Fruit fly (Drosophila melanogaster) Kc167 (cell line): ENCODE measurements around the gene senju.

ENCODE experiments used
- Myc ChIP-seq: fragments of >200 bp; optimal IDR thresholded peaks from 2 replicates; lab custom pipeline; 2017; ENCODE audit warnings: missing external identifiers
- Sin3A ChIP-seq: fragments of >200 bp; optimal IDR thresholded peaks from 2 replicates; lab custom pipeline; 2018; ENCODE audit warnings: missing external identifiers
- h ChIP-seq: fragments of >200 bp; optimal IDR thresholded peaks from 3 replicates; lab custom pipeline; 2018; ENCODE audit warnings: missing external identifiers
- insv ChIP-seq: fragments of >200 bp; optimal IDR thresholded peaks from 3 replicates; lab custom pipeline; 2018; ENCODE audit warnings: missing external identifiers
- psq ChIP-seq: fragments of >200 bp; optimal IDR thresholded peaks from 2 replicates; lab custom pipeline; 2017; ENCODE audit warnings: missing external identifiers
- ttk ChIP-seq: sonication (Bioruptor generic); optimal IDR thresholded peaks from 2 replicates; lab custom pipeline; 2017; ENCODE audit warnings: missing external identifiers

The senju gene

DNA sequence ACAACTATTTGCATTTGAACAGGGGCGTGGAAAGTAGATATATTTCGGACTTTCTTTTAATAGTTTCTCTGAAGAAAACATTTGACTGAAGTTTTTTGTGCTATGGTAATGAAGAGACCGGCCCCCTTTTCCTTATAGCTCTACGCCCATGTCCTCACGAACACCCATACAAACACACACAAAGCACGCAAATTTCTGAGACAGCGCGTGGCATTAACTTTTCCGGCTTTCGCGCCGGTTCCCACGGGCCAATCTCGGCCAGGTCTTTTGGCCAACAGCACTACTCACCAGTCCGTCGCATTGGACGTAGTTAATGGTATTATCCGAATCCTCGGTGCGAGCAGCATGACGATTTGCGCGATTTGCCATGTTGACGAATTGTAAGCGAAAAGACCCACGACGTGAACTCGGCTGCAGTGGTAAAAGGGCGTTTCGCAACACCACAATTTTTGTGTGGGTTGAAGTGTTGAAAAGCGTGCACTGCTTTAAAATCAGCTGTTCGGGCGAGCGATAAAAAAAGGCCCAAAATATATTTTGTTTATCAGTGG, at the start of gene senju:
Gene senju, plus strand, starts transcription at position 477 of the 548 bp plus-strand sequence.
- no peak for TF ChIP-seq h (lab: Kevin White, UChicago)
- TF ChIP-seq ttk (lab: Kevin White, UChicago) = no peak
- no peak for TF ChIP-seq insv (lab: Kevin White, UChicago)
- TF ChIP-seq Sin3A (lab: Kevin White, UChicago) = no peak
- TF ChIP-seq Myc = no peak
- no peak for TF ChIP-seq psq (lab: Kevin White, UChicago)

DNA sequence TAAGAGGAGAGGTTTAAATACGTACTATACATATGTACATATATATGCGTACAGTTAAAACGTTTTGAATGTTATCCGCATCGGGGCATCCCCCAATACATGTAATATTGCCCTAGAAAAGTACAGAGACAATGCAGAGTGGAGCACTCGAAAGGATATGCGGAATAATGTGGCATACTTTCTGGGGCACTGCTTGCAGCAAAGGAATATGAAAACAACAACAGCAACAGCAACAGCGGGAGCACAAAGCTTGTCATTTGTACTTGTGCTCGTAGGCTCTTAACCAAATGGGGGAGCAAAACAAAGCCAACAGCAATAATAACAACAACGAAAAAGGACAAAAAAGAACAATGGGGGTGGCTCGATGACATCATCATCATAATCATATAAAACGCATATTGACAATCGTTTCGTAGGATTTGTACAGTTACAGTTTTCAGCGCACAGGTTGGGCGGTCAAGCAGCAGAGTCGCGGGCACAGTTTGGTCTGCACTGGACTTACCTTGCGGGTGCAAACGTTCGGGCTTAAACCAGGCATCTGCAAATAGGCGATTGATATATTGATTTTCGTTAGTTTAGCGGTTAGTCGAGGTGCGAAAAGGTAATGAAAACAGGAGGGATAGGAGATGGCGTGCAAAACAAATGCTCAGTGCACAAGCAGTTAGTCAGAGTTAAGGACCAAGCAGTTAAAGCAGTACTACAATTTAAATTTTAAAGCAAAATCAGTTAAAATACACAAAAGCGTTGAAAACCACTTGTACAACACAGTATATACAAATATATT, 48.8 kb upstream of the senju start:
- TF ChIP-seq psq (lab: Kevin White, UChicago) (no peak), h (lab: Kevin White, UChicago) (no peak), insv (lab: Kevin White, UChicago) (no peak), ttk (lab: Kevin White, UChicago) (no peak), Myc (no peak), Sin3A (lab: Kevin White, UChicago) (no peak)

DNA sequence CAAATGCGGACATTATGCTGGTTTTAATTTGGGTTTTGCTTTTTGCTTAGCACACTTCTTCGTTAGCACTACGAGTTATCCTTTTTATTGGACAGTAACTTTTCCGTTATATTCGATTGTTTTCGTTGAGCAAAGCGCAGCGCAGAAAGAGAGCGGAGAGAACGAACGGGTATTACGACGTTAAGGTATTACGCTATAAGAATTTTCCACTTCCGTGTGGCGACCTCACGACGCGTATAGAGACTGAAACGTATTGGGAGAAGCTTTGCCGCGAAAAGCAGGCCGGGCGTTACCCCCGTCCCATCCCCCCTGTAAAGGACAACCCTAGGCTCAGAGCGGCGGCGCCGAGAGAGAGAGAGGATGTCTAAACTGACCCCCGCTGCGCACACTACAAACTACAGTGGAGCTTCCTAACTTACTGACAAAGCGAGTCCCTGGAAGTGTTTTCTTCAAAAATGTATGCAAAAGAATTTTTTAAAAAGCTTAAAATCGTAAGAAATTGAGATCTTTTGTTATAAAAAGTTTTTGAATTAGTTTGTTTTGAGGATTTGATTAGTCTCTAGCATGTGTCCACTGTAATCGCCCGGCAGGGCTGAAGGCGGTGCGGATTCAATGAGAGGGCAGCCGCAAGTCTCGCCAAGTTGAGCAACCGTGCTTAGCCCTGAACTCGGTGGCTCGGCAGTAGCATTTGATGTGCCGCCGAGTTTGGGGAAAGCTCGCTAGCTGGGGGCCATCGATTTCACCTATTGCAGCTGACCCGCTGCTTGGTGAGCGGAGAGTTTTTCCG, 47.8 kb upstream of the senju start:
- no peak for TF ChIP-seq Sin3A (lab: Kevin White, UChicago)
- no peak for TF ChIP-seq insv (lab: Kevin White, UChicago)
- TF ChIP-seq h (lab: Kevin White, UChicago) = no peak
- TF ChIP-seq psq (lab: Kevin White, UChicago) = no peak
- TF ChIP-seq Myc = no peak
- TF ChIP-seq ttk (lab: Kevin White, UChicago) = no peak

DNA sequence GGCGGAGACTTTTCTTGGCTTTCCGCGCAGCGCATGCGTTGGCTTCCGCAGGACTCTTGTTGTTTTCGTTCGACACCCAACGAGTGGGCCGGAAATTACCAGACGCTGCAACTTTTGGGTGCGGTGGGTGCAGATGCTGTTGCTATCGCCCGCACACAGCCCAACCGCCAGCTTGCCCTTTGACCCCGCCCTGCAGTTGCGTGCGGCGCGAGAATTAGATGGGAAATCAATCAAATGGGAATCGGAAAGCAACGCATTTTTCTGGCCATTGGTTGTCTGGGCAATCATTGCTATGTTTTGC, 47.2 kb upstream of the senju start:
- TF ChIP-seq h (lab: Kevin White, UChicago) = no peak
- TF ChIP-seq insv (lab: Kevin White, UChicago) = no peak
- no peak for TF ChIP-seq ttk (lab: Kevin White, UChicago)
- no peak for TF ChIP-seq psq (lab: Kevin White, UChicago)
- TF ChIP-seq Sin3A (lab: Kevin White, UChicago) = no peak
- no peak for TF ChIP-seq Myc

DNA sequence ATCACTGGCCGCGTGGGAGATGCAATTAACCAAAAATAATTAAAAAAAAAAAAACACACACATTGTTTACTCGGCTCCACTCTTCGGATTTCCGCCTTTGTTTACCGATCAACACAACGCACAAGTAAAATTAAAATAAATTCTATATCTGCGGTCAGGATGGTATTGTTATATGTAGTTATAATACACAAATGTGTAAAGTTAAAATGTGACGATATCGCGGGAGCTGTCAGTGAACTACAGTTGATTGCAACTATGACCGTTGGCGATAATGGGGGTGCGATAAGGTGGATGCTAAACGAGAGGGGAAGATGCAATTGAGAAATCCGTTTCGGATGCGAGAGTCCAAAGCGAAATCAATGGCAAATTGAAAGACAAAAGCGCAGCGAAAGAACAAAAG, 46.3 kb upstream of the senju start:
- TF ChIP-seq insv (lab: Kevin White, UChicago) (no peak), Sin3A (lab: Kevin White, UChicago) (no peak)

DNA sequence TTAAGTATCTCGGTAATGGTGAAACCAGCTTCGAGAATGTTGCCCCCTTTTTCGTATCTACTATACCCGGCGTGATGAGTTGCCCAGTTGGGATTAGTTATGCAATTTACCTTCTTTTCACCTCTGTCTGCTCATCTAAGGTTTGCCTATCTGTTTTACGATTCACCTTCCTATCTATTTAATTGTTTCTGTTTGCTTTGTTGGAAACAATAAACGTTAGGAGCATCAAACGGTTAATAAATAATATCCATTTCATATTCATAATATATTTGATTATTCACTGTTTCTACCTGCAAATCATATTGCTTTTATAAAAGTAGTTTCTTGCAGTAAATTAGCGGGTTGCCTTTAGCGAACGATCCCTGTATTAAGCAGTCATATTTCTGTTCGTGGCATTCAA, 45.4 kb upstream of the senju start:
- no peak for TF ChIP-seq ttk (lab: Kevin White, UChicago)
- TF ChIP-seq insv (lab: Kevin White, UChicago) = no peak
- TF ChIP-seq psq (lab: Kevin White, UChicago) = no peak
- TF ChIP-seq Sin3A (lab: Kevin White, UChicago) = no peak
- no peak for TF ChIP-seq h (lab: Kevin White, UChicago)
- no peak for TF ChIP-seq Myc

DNA sequence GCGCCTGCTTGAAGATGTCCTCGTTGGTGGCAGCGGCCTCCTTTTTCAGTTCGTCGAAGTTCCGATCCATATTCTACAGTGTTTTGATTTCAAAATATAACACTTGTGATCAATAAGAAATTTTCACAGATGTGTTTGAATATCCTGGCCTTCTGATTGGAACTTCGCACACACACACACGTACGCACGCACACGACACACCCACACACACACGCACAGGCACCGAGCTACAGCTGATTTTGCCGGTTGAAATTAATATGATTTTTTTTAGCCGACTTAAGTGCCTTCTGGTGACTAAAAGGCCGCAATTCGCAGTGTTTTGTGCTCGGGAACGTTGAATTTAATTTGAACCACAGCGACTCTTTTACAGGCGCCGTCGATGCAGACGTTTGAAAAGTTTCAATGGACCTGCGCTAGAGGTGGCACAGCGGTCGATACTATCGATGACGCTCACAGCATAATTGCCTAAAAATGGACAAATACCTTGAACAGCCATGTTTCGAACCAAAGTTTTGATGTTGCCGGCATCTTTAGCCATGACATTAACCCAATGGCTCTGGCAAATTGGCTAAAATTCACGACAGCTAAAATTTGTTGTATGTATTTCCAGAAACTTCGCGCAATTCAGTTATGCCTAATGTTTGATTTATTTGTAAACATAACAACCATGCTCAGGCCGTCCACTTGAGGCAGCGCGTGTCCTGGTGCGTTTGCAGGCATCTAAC, 43.2 kb upstream of the senju start, which contains the start of gene Rtnl1:
Gene Rtnl1, minus strand, starts transcription at position 415 of the 725 bp plus-strand sequence.
- TF ChIP-seq insv (lab: Kevin White, UChicago) = no peak
- TF ChIP-seq ttk (lab: Kevin White, UChicago) = no peak
- TF ChIP-seq psq (lab: Kevin White, UChicago) = no peak
- no peak for TF ChIP-seq h (lab: Kevin White, UChicago)
- TF ChIP-seq Sin3A (lab: Kevin White, UChicago) = no peak
- no peak for TF ChIP-seq Myc

DNA sequence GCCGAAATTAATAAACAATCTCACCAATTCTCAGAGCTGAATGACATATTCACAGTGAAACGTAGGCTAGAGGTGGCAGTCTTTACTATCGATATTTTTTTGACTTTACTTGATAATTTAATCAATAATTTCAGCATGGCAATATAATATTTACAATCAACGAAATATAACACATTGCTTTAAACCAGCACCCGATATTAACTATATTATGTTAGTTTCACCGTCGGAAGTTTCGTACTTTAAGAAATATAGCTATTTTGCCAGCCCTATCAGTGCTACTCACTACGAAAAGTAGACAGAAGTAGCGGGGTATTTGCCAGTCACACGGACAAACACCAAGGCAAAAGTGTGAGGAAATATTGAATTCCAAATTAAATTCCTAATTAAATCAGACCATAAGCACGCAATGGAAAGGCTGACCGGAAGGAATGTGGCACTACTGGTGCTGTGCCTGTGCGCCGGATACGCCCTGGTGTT, 41.8 kb upstream of the senju start, which contains the start of the genes CG31917, Tfb5 and SelT:
Gene CG31917, minus strand, starts transcription at position 51 of the 477 bp plus-strand sequence.
Gene Tfb5, minus strand, starts transcription at position 51 of the 477 bp plus-strand sequence.
Gene SelT, plus strand, starts transcription at position 139 of the 477 bp plus-strand sequence.
- TF ChIP-seq ttk (lab: Kevin White, UChicago) = no peak
- no peak for TF ChIP-seq insv (lab: Kevin White, UChicago)
- TF ChIP-seq Sin3A (lab: Kevin White, UChicago) = no peak
- TF ChIP-seq Myc = no peak
- no peak for TF ChIP-seq h (lab: Kevin White, UChicago)
- TF ChIP-seq psq (lab: Kevin White, UChicago) = no peak

DNA sequence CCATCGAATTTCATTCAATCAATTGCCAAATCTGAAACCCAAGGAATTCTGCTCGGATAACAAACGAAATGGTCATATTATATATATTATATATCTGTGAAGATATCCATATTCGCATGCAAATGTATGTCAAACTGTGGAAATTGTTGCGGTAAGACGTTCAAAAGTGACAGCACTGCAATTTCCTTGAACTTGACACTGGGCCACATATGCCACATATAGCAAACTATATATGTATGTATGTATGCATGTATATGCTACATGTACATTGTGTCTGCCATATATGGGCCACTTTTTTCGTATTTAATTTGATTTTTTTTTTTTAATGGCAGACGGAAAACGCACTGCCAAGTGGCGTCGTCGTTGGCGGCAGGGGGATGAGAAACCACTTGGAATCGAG, 32.2 kb upstream of the senju start:
- TF ChIP-seq ttk (lab: Kevin White, UChicago) (no peak), Myc (no peak), h (lab: Kevin White, UChicago) (no peak), psq (lab: Kevin White, UChicago) (no peak), Sin3A (lab: Kevin White, UChicago) (no peak), insv (lab: Kevin White, UChicago) (no peak)

DNA sequence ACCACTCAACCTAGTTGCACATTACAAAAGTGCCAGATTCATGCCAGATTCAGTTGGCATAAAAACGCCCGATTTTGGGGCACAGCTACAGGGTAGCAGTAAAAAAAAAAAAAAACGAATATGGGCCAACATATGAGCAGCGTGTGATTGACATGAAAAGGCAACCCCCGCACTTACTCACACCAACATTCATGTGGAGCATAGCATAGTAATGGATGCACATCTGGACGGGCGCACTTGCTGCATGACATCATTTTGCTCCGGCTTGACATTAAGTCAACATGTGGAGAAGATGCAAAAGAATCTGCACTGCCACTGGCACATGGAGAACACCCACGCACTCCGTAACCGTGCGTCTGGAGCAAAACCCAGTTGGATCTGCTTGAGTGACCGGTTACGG, 30.0 kb upstream of the senju start:
- TF ChIP-seq psq (lab: Kevin White, UChicago) (no peak), Myc (no peak), Sin3A (lab: Kevin White, UChicago) (no peak), h (lab: Kevin White, UChicago) (no peak), insv (lab: Kevin White, UChicago) (no peak)

DNA sequence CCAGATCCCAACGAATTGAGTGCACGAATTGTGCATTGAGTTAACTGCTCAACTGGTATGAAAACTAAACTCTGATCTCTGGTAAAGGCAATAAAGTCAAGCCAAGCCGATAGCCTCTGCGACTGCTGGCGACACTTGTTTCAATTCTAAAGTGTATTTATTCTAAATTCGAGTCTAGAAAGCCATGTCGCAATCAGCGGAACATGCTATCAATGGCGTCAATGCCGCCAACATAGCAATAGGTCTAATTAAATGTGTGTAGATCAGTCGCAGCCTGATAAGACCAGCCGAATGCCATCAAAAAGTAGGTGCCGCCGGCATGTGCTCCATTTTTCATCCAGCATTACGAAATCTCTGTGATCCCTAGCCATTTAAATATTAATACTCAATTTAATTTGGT, 27.1 kb upstream of the senju start:
- TF ChIP-seq ttk (lab: Kevin White, UChicago) = no peak
- TF ChIP-seq h (lab: Kevin White, UChicago) = no peak
- no peak for TF ChIP-seq psq (lab: Kevin White, UChicago)
- no peak for TF ChIP-seq insv (lab: Kevin White, UChicago)
- TF ChIP-seq Sin3A (lab: Kevin White, UChicago) = no peak
